Worm (Caenorhabditis elegans) whole organism, midembryonic: Measurements from ENCODE around the gene col-85.
A peak's percentile ranks its signal among the peaks of the same experiment; 100 is the strongest.

Experiments used
- T22C8.4 ChIP-seq: fragments of 200-800 bp; sonication (Bioruptor generic); IDR thresholded peaks from 2 replicates; pipeline ENCODE4 v1.3.6; 2022; ENCODE audit warnings: missing genetic modification characterization, missing compliant biosample characterization
- cog-1 ChIP-seq: sonication (generic microtip); optimal IDR thresholded peaks from 2 replicates; lab custom pipeline; 2016; ENCODE audit warnings: missing genetic modification characterization, missing compliant biosample characterization
- flt-1 ChIP-seq: fragments of 200-800 bp; sonication (Bioruptor generic); IDR thresholded peaks from 2 replicates; pipeline ENCODE4 v1.3.6; 2022; ENCODE audit warnings: missing genetic modification characterization, missing compliant biosample characterization
- klf-2 ChIP-seq: fragments of 200-800 bp; sonication (Bioruptor generic); conservative IDR thresholded peaks from 2 replicates; pipeline ENCODE4 v1.3.6; 2022; ENCODE audit warnings: missing genetic modification reagents, missing genetic modification characterization, missing compliant biosample characterization
- med-1 ChIP-seq: sonication (generic microtip); optimal IDR thresholded peaks from 2 replicates; lab custom pipeline; 2017; ENCODE audit warnings: missing genetic modification characterization, mild to moderate bottlenecking, missing compliant biosample characterization, antibody characterized with exemption, missing genetic modification reagents; ENCODE audit not compliant: insufficient read depth
- ref-1 ChIP-seq: fragments of 200-800 bp; sonication (Bioruptor generic); conservative IDR thresholded peaks from 2 replicates; pipeline ENCODE4 v1.3.6; 2022; ENCODE audit warnings: missing genetic modification reagents, missing genetic modification characterization, missing compliant biosample characterization
- tab-1 ChIP-seq: fragments of 200-800 bp; sonication (Bioruptor generic); IDR thresholded peaks from 2 replicates; pipeline ENCODE4 v1.3.6; 2022; ENCODE audit warnings: missing genetic modification characterization, missing compliant biosample characterization
- ztf-23 ChIP-seq: fragments of 200-800 bp; sonication (Bioruptor generic); IDR thresholded peaks from 2 replicates; pipeline ENCODE4 v1.3.6; 2022; ENCODE audit warnings: missing genetic modification reagents, missing genetic modification characterization, missing compliant biosample characterization
- ztf-29 ChIP-seq: fragments of 200-800 bp; sonication (Bioruptor generic); IDR thresholded peaks from 2 replicates; pipeline ENCODE4 v1.3.6; 2022; ENCODE audit warnings: missing genetic modification reagents, missing genetic modification characterization, missing compliant biosample characterization

ce11 chrII:12459422-12459821, 35.5 kb downstream of the col-85 start, which contains the start of gene tag-281:
- TF ChIP-seq med-1 (no peak), tab-1 (GFP tag; lab: Robert Waterston, UW) (no peak), ztf-29 (no peak), flt-1 (GFP tag; lab: Robert Waterston, UW) (no peak), T22C8.4 (no peak), klf-2 (GFP tag; lab: Robert Waterston, UW) (no peak), ztf-23 (GFP tag; lab: Robert Waterston, UW) (0 out of 2 replicates have a peak, but pooled peaks have one; percentile 44), ref-1 (GFP tag; lab: Robert Waterston, UW) (no peak), cog-1 (tag; lab: Kevin White, UChicago) (peak; percentile 48)
